Fruit fly (Drosophila melanogaster) whole organism, prepupa: Measurements from ENCODE around the gene CG13454.

Source experiments
- Blimp-1 ChIP-seq: fragments of 200-800 bp; sonication (Bioruptor generic); optimal IDR thresholded peaks from 3 replicates; lab custom pipeline; 2017; ENCODE audit warnings: missing biosample characterization, missing genetic modification characterization, mild to moderate bottlenecking, moderate library complexity, missing genetic modification reagents
- Lpt ChIP-seq: fragments of 200-800 bp; sonication (Bioruptor generic); optimal IDR thresholded peaks from 3 replicates; lab custom pipeline; 2016; ENCODE audit warnings: missing biosample characterization, missing genetic modification characterization
- Smox ChIP-seq: fragments of 200-800 bp; sonication (Bioruptor generic); optimal IDR thresholded peaks from 3 replicates; lab custom pipeline; 2016; ENCODE audit warnings: missing biosample characterization, missing genetic modification characterization
- Sox102F ChIP-seq: fragments of 200-800 bp; sonication (Bioruptor generic); optimal IDR thresholded peaks from 2 replicates; lab custom pipeline; 2016; ENCODE audit warnings: missing biosample characterization, mild to moderate bottlenecking, missing genetic modification characterization

DNA sequence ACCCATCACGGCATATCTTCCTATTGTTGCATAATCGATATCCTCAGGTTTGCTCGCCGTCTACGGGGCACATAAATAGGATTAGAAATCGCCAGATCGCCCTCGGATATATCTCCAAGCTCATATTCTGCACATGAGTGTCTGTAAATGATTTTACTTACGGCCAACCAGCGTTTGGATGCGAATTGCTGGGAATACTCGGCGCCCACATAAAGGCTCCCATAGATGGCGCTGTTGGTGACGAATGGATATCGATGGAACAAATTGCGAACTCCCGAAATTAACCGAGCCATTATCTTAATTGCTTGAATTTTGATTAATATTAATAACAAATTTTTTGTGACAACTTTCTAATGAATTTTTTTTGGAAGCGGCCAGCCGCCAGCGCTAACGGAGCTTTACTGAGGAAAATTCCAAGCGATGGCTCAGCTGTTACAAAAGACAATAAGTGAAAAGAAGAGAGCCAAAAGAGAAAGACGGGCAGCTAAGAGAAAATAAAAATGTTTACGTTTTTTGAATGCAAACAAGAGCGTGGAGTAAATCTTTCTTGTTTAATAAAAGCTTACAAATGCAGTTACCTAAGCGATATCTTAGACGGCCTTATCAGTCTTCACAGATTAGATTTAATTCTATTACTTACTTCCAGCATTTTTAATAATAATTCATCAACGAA, 22.1 kb downstream of the CG13454 start:
- TF ChIP-seq Lpt (GFP tag; lab: Kevin White, UChicago), result no peak
- no peak for TF ChIP-seq Sox102F (GFP tag; lab: Kevin White, UChicago)
- no peak for TF ChIP-seq Smox (GFP tag; lab: Kevin White, UChicago)
- TF ChIP-seq Blimp-1, result no peak
